Fruit fly (Drosophila melanogaster) whole organism, embryonic: ENCODE data around the gene CG1317.
A peak's percentile ranks its signal among the peaks of the same experiment; 100 is the strongest.

Experiments
- Atf-2 ChIP-seq: fragments of 200-800 bp; sonication (Bioruptor generic); optimal IDR thresholded peaks from 2 replicates; lab custom pipeline; 2016; ENCODE audit warnings: missing biosample characterization, missing genetic modification characterization
- Bgb ChIP-seq: fragments of 200-800 bp; sonication (Bioruptor generic); IDR thresholded peaks from 2 replicates; pipeline ENCODE4 v1.3.6; 2022; ENCODE audit warnings: missing biosample characterization, missing genetic modification characterization; ENCODE audit not compliant: partially characterized antibody
- CG10267 ChIP-seq: fragments of 200-800 bp; sonication (Bioruptor generic); optimal IDR thresholded peaks from 2 replicates; lab custom pipeline; 2018; ENCODE audit warnings: missing biosample characterization, mild to moderate bottlenecking, missing genetic modification characterization, moderate library complexity
- CG11456 ChIP-seq: fragments of 200-800 bp; sonication (Bioruptor generic); IDR thresholded peaks from 3 replicates; pipeline ENCODE4 v1.3.6; 2022; ENCODE audit warnings: missing biosample characterization, missing genetic modification characterization
- CG12769 ChIP-seq: fragments of 200-800 bp; sonication (Bioruptor generic); optimal IDR thresholded peaks from 2 replicates; lab custom pipeline; 2019; ENCODE audit warnings: missing biosample characterization, mild to moderate bottlenecking, missing genetic modification characterization, moderate library complexity
- CG14667 ChIP-seq: fragments of 200-800 bp; sonication (Bioruptor generic); IDR thresholded peaks from 2 replicates; pipeline ENCODE4 v1.3.6; 2022; ENCODE audit warnings: missing biosample characterization, missing genetic modification characterization
- CG2120 ChIP-seq: fragments of 200-800 bp; sonication (Bioruptor generic); optimal IDR thresholded peaks from 3 replicates; lab custom pipeline; 2016; ENCODE audit warnings: missing biosample characterization, missing genetic modification characterization
- CG3163 ChIP-seq: fragments of 200-800 bp; sonication (Bioruptor generic); optimal IDR thresholded peaks from 3 replicates; lab custom pipeline; 2016; ENCODE audit warnings: missing biosample characterization, missing genetic modification characterization
- CG42726 ChIP-seq: fragments of 200-800 bp; sonication (Bioruptor generic); IDR thresholded peaks from 2 replicates; pipeline ENCODE4 v1.3.6; 2022; ENCODE audit warnings: missing biosample characterization, missing genetic modification characterization; ENCODE audit not compliant: partially characterized antibody
- CG6254 ChIP-seq: fragments of 200-800 bp; sonication (Bioruptor generic); optimal IDR thresholded peaks from 3 replicates; lab custom pipeline; 2017; ENCODE audit warnings: mild to moderate bottlenecking, missing biosample characterization, missing genetic modification reagents, missing genetic modification characterization
- CG6791 ChIP-seq: fragments of 200-800 bp; sonication (Bioruptor generic); IDR thresholded peaks from 3 replicates; pipeline ENCODE4 v1.3.6; 2022; ENCODE audit warnings: missing biosample characterization, missing genetic modification characterization; ENCODE audit not compliant: partially characterized antibody
- CG7271 ChIP-seq: fragments of 200-800 bp; sonication (Bioruptor generic); optimal IDR thresholded peaks from 2 replicates; lab custom pipeline; 2018; ENCODE audit warnings: missing biosample characterization, mild to moderate bottlenecking, missing genetic modification characterization, moderate library complexity
- CG7372 ChIP-seq: fragments of 200-800 bp; sonication (Bioruptor generic); IDR thresholded peaks from 2 replicates; pipeline ENCODE4 v1.3.6; 2022; ENCODE audit warnings: missing biosample characterization, missing genetic modification characterization
- CG7987 ChIP-seq: fragments of 200-800 bp; sonication (Bioruptor generic); optimal IDR thresholded peaks from 2 replicates; lab custom pipeline; 2018; ENCODE audit warnings: missing biosample characterization, mild to moderate bottlenecking, missing genetic modification characterization, moderate library complexity
- CG8089 ChIP-seq: fragments of 200-800 bp; sonication (Bioruptor generic); optimal IDR thresholded peaks from 3 replicates; lab custom pipeline; 2016; ENCODE audit warnings: missing biosample characterization, missing genetic modification characterization
- CG9215 ChIP-seq: fragments of 200-800 bp; sonication (Bioruptor generic); IDR thresholded peaks from 2 replicates; pipeline ENCODE4 v1.3.6; 2022; ENCODE audit warnings: missing biosample characterization, missing genetic modification characterization
- CG9797 ChIP-seq: fragments of 200-800 bp; sonication (Bioruptor generic); optimal IDR thresholded peaks from 3 replicates; lab custom pipeline; 2018; ENCODE audit warnings: missing biosample characterization, mild to moderate bottlenecking, missing genetic modification characterization
- CHES-1-like ChIP-seq: fragments of 200-800 bp; sonication (Bioruptor generic); optimal IDR thresholded peaks from 2 replicates; lab custom pipeline; 2016; ENCODE audit warnings: missing biosample characterization, missing genetic modification characterization
- Chrac-16 ChIP-seq: fragments of 200-800 bp; sonication (Bioruptor generic); optimal IDR thresholded peaks from 3 replicates; lab custom pipeline; 2016; ENCODE audit warnings: missing biosample characterization, missing genetic modification characterization
- D19B ChIP-seq: fragments of 200-800 bp; sonication (Bioruptor generic); optimal IDR thresholded peaks from 2 replicates; lab custom pipeline; 2017; ENCODE audit warnings: missing biosample characterization, mild to moderate bottlenecking, missing genetic modification characterization
- Dbx ChIP-seq: fragments of 200-800 bp; sonication (Bioruptor generic); IDR thresholded peaks from 3 replicates; pipeline ENCODE4 v1.3.6; 2022; ENCODE audit warnings: missing biosample characterization, missing genetic modification characterization
- Dp ChIP-seq: fragments of 200-800 bp; sonication (Bioruptor generic); optimal IDR thresholded peaks from 2 replicates; lab custom pipeline; 2018; ENCODE audit warnings: missing biosample characterization, mild to moderate bottlenecking, missing genetic modification characterization, moderate library complexity
- Drgx ChIP-seq: fragments of 200-800 bp; sonication (Bioruptor generic); IDR thresholded peaks from 2 replicates; pipeline ENCODE4 v1.3.6; 2022; ENCODE audit warnings: missing biosample characterization, missing genetic modification characterization
- E2f1 ChIP-seq: fragments of 200-800 bp; sonication (Bioruptor generic); IDR thresholded peaks from 2 replicates; pipeline ENCODE4 v1.3.6; 2022; ENCODE audit warnings: missing biosample characterization, missing genetic modification characterization
- E2f2 ChIP-seq: fragments of 200-800 bp; sonication (Bioruptor generic); IDR thresholded peaks from 2 replicates; pipeline ENCODE4 v1.3.6; 2022; ENCODE audit warnings: missing biosample characterization, missing genetic modification characterization
- H2.0 ChIP-seq: fragments of 200-800 bp; sonication (Bioruptor generic); IDR thresholded peaks from 2 replicates; pipeline ENCODE4 v1.3.6; 2022; ENCODE audit warnings: missing biosample characterization, missing genetic modification characterization
- HLH4C ChIP-seq: fragments of 200-800 bp; sonication (Bioruptor generic); IDR thresholded peaks from 3 replicates; pipeline ENCODE4 v1.3.6; 2022; ENCODE audit warnings: missing biosample characterization, missing genetic modification characterization; ENCODE audit not compliant: partially characterized antibody
- Hmx ChIP-seq: fragments of 200-800 bp; sonication (Bioruptor generic); optimal IDR thresholded peaks from 2 replicates; lab custom pipeline; 2016; ENCODE audit warnings: missing biosample characterization, missing genetic modification characterization
- MESR4 ChIP-seq: fragments of 200-800 bp; sonication (Bioruptor generic); optimal IDR thresholded peaks from 2 replicates; lab custom pipeline; 2018; ENCODE audit warnings: missing biosample characterization, mild to moderate bottlenecking, missing genetic modification characterization, moderate library complexity
- Med ChIP-seq: fragments of 200-800 bp; sonication (Bioruptor generic); peaks from one replicate; lab custom pipeline; 2016; ENCODE audit warnings: missing biosample characterization, missing genetic modification characterization, mild to moderate bottlenecking, inconsistent platforms, moderate library complexity
- Myb ChIP-seq: fragments of 200-800 bp; sonication (Bioruptor generic); optimal IDR thresholded peaks from 2 replicates; lab custom pipeline; 2016; ENCODE audit warnings: missing biosample characterization, missing genetic modification characterization
- NK7.1 ChIP-seq: fragments of 200-800 bp; sonication (Bioruptor generic); optimal IDR thresholded peaks from 3 replicates; lab custom pipeline; 2016; ENCODE audit warnings: missing biosample characterization, missing genetic modification characterization
- Ptx1 ChIP-seq: fragments of 200-800 bp; sonication (Bioruptor generic); IDR thresholded peaks from 2 replicates; pipeline ENCODE4 v1.3.6; 2022; ENCODE audit warnings: missing biosample characterization, missing genetic modification characterization
- Xrp1 ChIP-seq: fragments of 200-800 bp; sonication (Bioruptor generic); IDR thresholded peaks from 2 replicates; pipeline ENCODE4 v1.3.6; 2022; ENCODE audit warnings: missing biosample characterization, missing genetic modification characterization
- ara ChIP-seq: fragments of 200-800 bp; sonication (Bioruptor generic); IDR thresholded peaks from 2 replicates; pipeline ENCODE4 v1.3.6; 2022; ENCODE audit warnings: missing biosample characterization, missing genetic modification characterization
- ato ChIP-seq: fragments of 200-800 bp; sonication (Bioruptor generic); IDR thresholded peaks from 2 replicates; pipeline ENCODE4 v1.3.6; 2022; ENCODE audit warnings: missing biosample characterization, missing genetic modification characterization; ENCODE audit not compliant: partially characterized antibody
- bbx ChIP-seq: fragments of 200-800 bp; sonication (Bioruptor generic); IDR thresholded peaks from 2 replicates; pipeline ENCODE4 v1.3.6; 2022; ENCODE audit warnings: missing biosample characterization, missing genetic modification characterization; ENCODE audit not compliant: partially characterized antibody
- cad ChIP-seq: fragments of >200 bp; optimal IDR thresholded peaks from 2 replicates; lab custom pipeline; 2017; ENCODE audit warnings: missing biosample characterization, missing genetic modification characterization
- danr ChIP-seq: fragments of 200-800 bp; sonication (Bioruptor generic); IDR thresholded peaks from 2 replicates; pipeline ENCODE4 v1.3.6; 2022; ENCODE audit warnings: missing biosample characterization, missing genetic modification characterization
- dati ChIP-seq: fragments of 200-800 bp; sonication (Bioruptor generic); IDR thresholded peaks from 2 replicates; pipeline ENCODE4 v1.3.6; 2022; ENCODE audit warnings: missing biosample characterization, missing genetic modification characterization
- dmrt99B ChIP-seq: fragments of 200-800 bp; sonication (Bioruptor generic); optimal IDR thresholded peaks from 2 replicates; lab custom pipeline; 2018; ENCODE audit warnings: missing biosample characterization, mild to moderate bottlenecking, missing genetic modification characterization, moderate library complexity
- dysf ChIP-seq: fragments of 200-800 bp; sonication (Bioruptor generic); IDR thresholded peaks from 3 replicates; pipeline ENCODE4 v1.3.6; 2022; ENCODE audit warnings: missing biosample characterization, missing genetic modification characterization
- jigr1 ChIP-seq: fragments of 200-800 bp; sonication (Bioruptor generic); IDR thresholded peaks from 3 replicates; pipeline ENCODE4 v1.3.6; 2022; ENCODE audit warnings: missing biosample characterization, missing genetic modification characterization
- lilli ChIP-seq: fragments of 200-800 bp; sonication (Bioruptor generic); optimal IDR thresholded peaks from 3 replicates; lab custom pipeline; 2016; ENCODE audit warnings: missing biosample characterization, missing genetic modification characterization
- mam ChIP-seq: fragments of 200-800 bp; sonication (Bioruptor generic); optimal IDR thresholded peaks from 3 replicates; lab custom pipeline; 2016; ENCODE audit warnings: missing biosample characterization, missing genetic modification characterization
- nmo ChIP-seq: fragments of 200-800 bp; sonication (Bioruptor generic); optimal IDR thresholded peaks from 2 replicates; lab custom pipeline; 2018; ENCODE audit warnings: missing biosample characterization, mild to moderate bottlenecking, missing genetic modification characterization, moderate library complexity
- pb ChIP-seq: fragments of 200-800 bp; sonication (Bioruptor generic); optimal IDR thresholded peaks from 3 replicates; lab custom pipeline; 2016; ENCODE audit warnings: missing biosample characterization, missing genetic modification characterization
- sd ChIP-seq: fragments of 200-800 bp; sonication (Bioruptor generic); optimal IDR thresholded peaks from 3 replicates; lab custom pipeline; 2018; ENCODE audit warnings: missing biosample characterization, mild to moderate bottlenecking, missing genetic modification characterization, moderate library complexity
- slbo ChIP-seq: fragments of 200-800 bp; sonication (Bioruptor generic); IDR thresholded peaks from 2 replicates; pipeline ENCODE4 v1.3.6; 2022; ENCODE audit warnings: missing biosample characterization, missing genetic modification characterization
- zfh2 ChIP-seq: fragments of 200-800 bp; sonication (Bioruptor generic); optimal IDR thresholded peaks from 2 replicates; lab custom pipeline; 2016; ENCODE audit warnings: missing biosample characterization, missing genetic modification characterization

Gene CG1317

dm6 chr3L:2377114-2377783, 5.5 kb upstream of the CG1317 start, which contains the start of the genes CG15877 and Svil (continued):
- no peak for TF ChIP-seq CG7372 (GFP tag; lab: Robert Waterston, UW)
- TF ChIP-seq Chrac-16 (GFP tag; lab: Kevin White, UChicago): no peak
- TF ChIP-seq CG7271: no peak
- TF ChIP-seq bbx (GFP tag; lab: Robert Waterston, UW): peak; percentile 23; the same call in 1 of the 2 replicates
- TF ChIP-seq CG11456 (GFP tag; lab: Robert Waterston, UW): 0 out of 3 replicates have a peak, but pooled peaks have one; percentile 50
- TF ChIP-seq NK7.1 (GFP tag; lab: Kevin White, UChicago): no peak
- peak; percentile 58 for TF ChIP-seq Dp
- TF ChIP-seq dysf: no peak
- 0 out of 3 replicates have a peak, but pooled peaks have one; percentile 31 for TF ChIP-seq Dbx (GFP tag; lab: Robert Waterston, UW)
- TF ChIP-seq MESR4 (GFP tag; lab: Kevin White, UChicago): peak; percentile 39
- TF ChIP-seq jigr1 (GFP tag; lab: Robert Waterston, UW): no peak
- TF ChIP-seq CG6791: peak; percentile 71
- no peak for TF ChIP-seq E2f1 (GFP tag; lab: Robert Waterston, UW)
- peak; percentile 92 for TF ChIP-seq Med (GFP tag; lab: Kevin White, UChicago)
- no peak for TF ChIP-seq ara (GFP tag; lab: Robert Waterston, UW)
- TF ChIP-seq ato (GFP tag; lab: Robert Waterston, UW): peak; percentile 45; the same call in 1 of the 2 replicates
- peak; percentile 7 for TF ChIP-seq CG9797 (GFP tag; lab: Kevin White, UChicago)
- peak; percentile 0 for TF ChIP-seq CHES-1-like (GFP tag; lab: Kevin White, UChicago)
- no peak for TF ChIP-seq Drgx (GFP tag; lab: Robert Waterston, UW)
- peak; percentile 48 for TF ChIP-seq Xrp1 (GFP tag; lab: Robert Waterston, UW)
- peak; percentile 16 for TF ChIP-seq lilli
- TF ChIP-seq CG14667 (GFP tag; lab: Robert Waterston, UW): no peak
- no peak for TF ChIP-seq sd (tag; lab: Kevin White, UChicago)
- no peak for TF ChIP-seq pb
- peak; percentile 50 for TF ChIP-seq Bgb (GFP tag; lab: Robert Waterston, UW)
- TF ChIP-seq CG2120: peak; percentile 41
- no peak for TF ChIP-seq dmrt99B (tag; lab: Kevin White, UChicago)
- no peak for TF ChIP-seq Ptx1 (GFP tag; lab: Robert Waterston, UW)
- peak; percentile 54 for TF ChIP-seq Myb
- peak; percentile 18 for TF ChIP-seq nmo (GFP tag; lab: Kevin White, UChicago)
- no peak; the same call in 1 of the 2 replicates for TF ChIP-seq H2.0 (GFP tag; lab: Robert Waterston, UW)
- no peak for TF ChIP-seq CG7987 (GFP tag; lab: Kevin White, UChicago)
- TF ChIP-seq slbo: peak; percentile 55; the same call in 1 of the 2 replicates
- TF ChIP-seq HLH4C: peak; percentile 46; the same call in 2 of the 3 replicates
- TF ChIP-seq E2f2 (GFP tag; lab: Robert Waterston, UW): peak; percentile 78
- peak; percentile 92 for TF ChIP-seq CG10267 (tag; lab: Kevin White, UChicago)
- no peak for TF ChIP-seq CG42726 (GFP tag; lab: Robert Waterston, UW)
- TF ChIP-seq danr (GFP tag; lab: Robert Waterston, UW): no peak
- no peak for TF ChIP-seq cad (GFP tag; lab: Kevin White, UChicago)
- TF ChIP-seq dati (GFP tag; lab: Robert Waterston, UW): no peak
- no peak for TF ChIP-seq CG9215
- no peak for TF ChIP-seq CG8089
- TF ChIP-seq D19B (GFP tag; lab: Kevin White, UChicago): no peak
- TF ChIP-seq Atf-2: no peak
- peak; percentile 39 for TF ChIP-seq zfh2 (GFP tag; lab: Kevin White, UChicago)
- TF ChIP-seq Hmx: no peak
- TF ChIP-seq CG3163: no peak
- TF ChIP-seq mam (GFP tag; lab: Kevin White, UChicago): peak; percentile 54
- TF ChIP-seq CG6254 (GFP tag; lab: Kevin White, UChicago): no peak
- TF ChIP-seq CG12769 (tag; lab: Kevin White, UChicago): peak; percentile 29
